Fruit fly (Drosophila melanogaster): ENCODE results near the gene EMC2B.
A peak's percentile ranks its signal among the peaks of the same experiment; 100 is the strongest.

Gene EMC2B

dm6 chr3R:16996059-16996959 is 4.6 kb upstream of the EMC2B start, which contains the start of the genes EMC2A and CG3534:
TSS of gene EMC2A (minus strand) at chr3R:16996071.
TSS of gene CG3534 (plus strand) at chr3R:16996446.
- TF ChIP-seq CG14710 (tag; optimal IDR thresholded peaks at IDR 0.05) = peak; percentile 49
- peak; percentile 3 for TF ChIP-seq Asciz (GFP tag; optimal IDR thresholded peaks at IDR 0.05)
- TF ChIP-seq CG7372 (GFP tag; IDR thresholded peaks at IDR 0.05) = 0 out of 2 replicates have a peak, but pooled peaks have one; percentile 17
- peak; percentile 43 for TF ChIP-seq CG10267 (tag; optimal IDR thresholded peaks at IDR 0.05)
- peak; percentile 12 for TF ChIP-seq Dek (tag; optimal IDR thresholded peaks at IDR 0.05)
- peak; percentile 21 for TF ChIP-seq Max (GFP tag; optimal IDR thresholded peaks at IDR 0.05)
- no peak for TF ChIP-seq otp (GFP tag; IDR thresholded peaks at IDR 0.05)
- TF ChIP-seq sug (tag; optimal IDR thresholded peaks at IDR 0.05) = peak; percentile 20
- peak; percentile 24 for TF ChIP-seq Six4 (GFP tag; optimal IDR thresholded peaks at IDR 0.05)
- TF ChIP-seq C15 (GFP tag; IDR thresholded peaks at IDR 0.05) = no peak
- TF ChIP-seq stwl (tag; optimal IDR thresholded peaks at IDR 0.05) = peak; percentile 76
- no peak for TF ChIP-seq pros (GFP tag; optimal IDR thresholded peaks at IDR 0.05)
- peak; percentile 2 for TF ChIP-seq CG12659 (GFP tag; optimal IDR thresholded peaks at IDR 0.05)
- TF ChIP-seq Deaf1 (tag; optimal IDR thresholded peaks at IDR 0.05) = peak; percentile 64
- no peak for TF ChIP-seq CG3407 (GFP tag; optimal IDR thresholded peaks at IDR 0.05)
- TF ChIP-seq CrebB (tag; optimal IDR thresholded peaks at IDR 0.05) = no peak
- TF ChIP-seq croc (GFP tag; conservative IDR thresholded peaks at IDR 0.05) = no peak
- TF ChIP-seq CG17568 (GFP tag; optimal IDR thresholded peaks at IDR 0.05) = no peak
- TF ChIP-seq slbo (GFP tag; IDR thresholded peaks at IDR 0.05) = no peak
- no peak for TF ChIP-seq CG30020 (tag; optimal IDR thresholded peaks at IDR 0.05)
- TF ChIP-seq CG32532 (GFP tag; IDR thresholded peaks at IDR 0.05) = peak; percentile 57
- peak; percentile 26; the same call in 1 of the 3 replicates for TF ChIP-seq tgo (GFP tag; IDR thresholded peaks at IDR 0.05)
- TF ChIP-seq gfzf (GFP tag; optimal IDR thresholded peaks at IDR 0.05) = peak; percentile 80
- peak; percentile 23; the same call in 1 of the 2 replicates for TF ChIP-seq CG14441 (GFP tag; IDR thresholded peaks at IDR 0.05)
- no peak for TF ChIP-seq gsb (GFP tag; IDR thresholded peaks at IDR 0.05)
- peak; percentile 24 for TF ChIP-seq YL-1 (GFP tag; optimal IDR thresholded peaks at IDR 0.05)
- TF ChIP-seq CG4360 (GFP tag; IDR thresholded peaks at IDR 0.05) = no peak
- peak in 1 of 3 experiments; percentile 34 for TF ChIP-seq Stat92E (GFP tag; optimal IDR thresholded peaks at IDR 0.05)
- TF ChIP-seq CG6689 (GFP tag; IDR thresholded peaks at IDR 0.05) = peak; percentile 14; the same call in 1 of the 2 replicates
- peak; percentile 8 for TF ChIP-seq CG17359 (tag; optimal IDR thresholded peaks at IDR 0.05)
- peak; percentile 42; the same call in 1 of the 2 replicates for TF ChIP-seq sna (GFP tag; IDR thresholded peaks at IDR 0.05; ENCODE audit: partially characterized antibody)
- TF ChIP-seq MESR4 (GFP tag; optimal IDR thresholded peaks at IDR 0.05) = peak; percentile 17
- TF ChIP-seq Abd-B (GFP tag; optimal IDR thresholded peaks at IDR 0.05) = peak; percentile 61
- TF ChIP-seq chinmo (GFP tag; IDR thresholded peaks at IDR 0.05; ENCODE audit: partially characterized antibody) = no peak
- TF ChIP-seq so (GFP tag; IDR thresholded peaks at IDR 0.05) = peak; percentile 62; the same call in 2 of the 3 replicates
- peak; percentile 33 for TF ChIP-seq Antp (GFP tag; optimal IDR thresholded peaks at IDR 0.05)
- no peak for TF ChIP-seq unpg (GFP tag; optimal IDR thresholded peaks at IDR 0.05)
- TF ChIP-seq phol (tag; optimal IDR thresholded peaks at IDR 0.05) = peak; percentile 68
- peak; percentile 17 for TF ChIP-seq maf-S (GFP tag; optimal IDR thresholded peaks at IDR 0.05)
- peak; percentile 59 for TF ChIP-seq Sin3A (optimal IDR thresholded peaks at IDR 0.05)
- TF ChIP-seq CG11456 (GFP tag; IDR thresholded peaks at IDR 0.05) = no peak
- no peak for TF ChIP-seq Opbp (GFP tag; IDR thresholded peaks at IDR 0.05; ENCODE audit: partially characterized antibody)
- TF ChIP-seq CG34376 (GFP tag; optimal IDR thresholded peaks at IDR 0.05) = peak; percentile 63
- TF ChIP-seq odd (GFP tag; optimal IDR thresholded peaks at IDR 0.05) = no peak
- TF ChIP-seq cwo (GFP tag; optimal IDR thresholded peaks at IDR 0.05) = no peak
- TF ChIP-seq bbx (GFP tag; IDR thresholded peaks at IDR 0.05; ENCODE audit: partially characterized antibody) = peak; percentile 16; the same call in 1 of the 2 replicates
- TF ChIP-seq chm (GFP tag; IDR thresholded peaks at IDR 0.05) = no peak
